Worm (Caenorhabditis elegans) whole organism, mixed stage, embryonic: ENCODE results near the gene ZK688.5.

Experiments
- elt-3 ChIP-seq: fragments of 150-350 bp; optimal IDR thresholded peaks from 2 replicates; lab custom pipeline; 2014; ENCODE audit warnings: missing biosample characterization, missing genetic modification characterization
- ham-2 ChIP-seq: fragments of 200-800 bp; sonication (Bioruptor generic); optimal IDR thresholded peaks from 2 replicates; lab custom pipeline; 2018; ENCODE audit warnings: mild to moderate bottlenecking, missing genetic modification characterization, missing compliant biosample characterization
- lsy-2 ChIP-seq: fragments of 150-350 bp; optimal IDR thresholded peaks from 2 replicates; lab custom pipeline; 2014; ENCODE audit warnings: missing biosample characterization, missing genetic modification characterization
- nhr-237 ChIP-seq: fragments of 150-350 bp; optimal IDR thresholded peaks from 2 replicates; lab custom pipeline; 2014; ENCODE audit warnings: missing biosample characterization, missing genetic modification characterization
- pha-4 ChIP-seq: fragments of 150-350 bp; optimal IDR thresholded peaks from 2 replicates; lab custom pipeline; 2018; ENCODE audit warnings: missing biosample characterization, missing genetic modification reagents, missing genetic modification characterization
- sptf-1 ChIP-seq: sonication (generic microtip); optimal IDR thresholded peaks from 2 replicates; lab custom pipeline; 2017; ENCODE audit warnings: mild to moderate bottlenecking, missing genetic modification characterization, moderate library complexity, missing compliant biosample characterization
- unc-62 ChIP-seq: fragments of 150-350 bp; optimal IDR thresholded peaks from 2 replicates; lab custom pipeline; 2014; ENCODE audit warnings: missing biosample characterization, missing genetic modification reagents, missing genetic modification characterization
- zip-8 ChIP-seq: fragments of 150-350 bp; optimal IDR thresholded peaks from 2 replicates; lab custom pipeline; 2014; ENCODE audit warnings: missing biosample characterization, missing genetic modification characterization

DNA sequence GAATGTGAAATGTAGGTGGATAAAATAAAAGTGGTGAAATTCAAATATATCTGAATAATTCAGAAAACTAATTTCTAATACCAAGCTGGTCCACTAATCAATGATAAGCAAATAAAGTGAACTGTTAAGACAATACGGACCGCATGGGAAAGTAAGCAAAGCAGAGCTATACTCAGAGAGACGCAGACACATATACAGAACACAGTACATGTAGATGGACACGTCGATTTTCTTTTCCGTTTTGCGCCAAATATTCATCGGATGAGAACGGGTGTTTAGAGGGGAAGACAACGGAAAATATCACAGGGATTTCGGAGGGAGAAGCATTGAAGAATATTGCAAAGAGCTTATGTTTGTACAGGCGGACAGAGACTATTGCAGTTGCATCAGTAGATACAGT lies 34.5 kb upstream of the ZK688.5 start:
- no peak for TF ChIP-seq elt-3
- no peak for TF ChIP-seq unc-62
- TF ChIP-seq ham-2 (GFP tag; lab: Kevin White, UChicago) = peak; percentile 78
- TF ChIP-seq lsy-2 = peak; percentile 2
- TF ChIP-seq zip-8 (tag; lab: Kevin White, UChicago) = no peak
- TF ChIP-seq pha-4 (tag; lab: Kevin White, UChicago) = peak; percentile 34
- peak; percentile 24 for TF ChIP-seq nhr-237
- no peak for TF ChIP-seq sptf-1 (tag; lab: Kevin White, UChicago)
